Worm (Caenorhabditis elegans) whole organism, midembryonic: ENCODE measurements around the gene C15H7.3.

Source experiments
- T22C8.4 ChIP-seq: fragments of 200-800 bp; sonication (Bioruptor generic); IDR thresholded peaks from 2 replicates; pipeline ENCODE4 v1.3.6; 2022; ENCODE audit warnings: missing genetic modification characterization, missing compliant biosample characterization
- cog-1 ChIP-seq: sonication (generic microtip); optimal IDR thresholded peaks from 2 replicates; lab custom pipeline; 2016; ENCODE audit warnings: missing genetic modification characterization, missing compliant biosample characterization
- flt-1 ChIP-seq: fragments of 200-800 bp; sonication (Bioruptor generic); IDR thresholded peaks from 2 replicates; pipeline ENCODE4 v1.3.6; 2022; ENCODE audit warnings: missing genetic modification characterization, missing compliant biosample characterization
- klf-2 ChIP-seq: fragments of 200-800 bp; sonication (Bioruptor generic); conservative IDR thresholded peaks from 2 replicates; pipeline ENCODE4 v1.3.6; 2022; ENCODE audit warnings: missing genetic modification reagents, missing genetic modification characterization, missing compliant biosample characterization
- med-1 ChIP-seq: sonication (generic microtip); optimal IDR thresholded peaks from 2 replicates; lab custom pipeline; 2017; ENCODE audit warnings: missing genetic modification characterization, mild to moderate bottlenecking, missing compliant biosample characterization, antibody characterized with exemption, missing genetic modification reagents; ENCODE audit not compliant: insufficient read depth
- ref-1 ChIP-seq: fragments of 200-800 bp; sonication (Bioruptor generic); conservative IDR thresholded peaks from 2 replicates; pipeline ENCODE4 v1.3.6; 2022; ENCODE audit warnings: missing genetic modification reagents, missing genetic modification characterization, missing compliant biosample characterization
- tab-1 ChIP-seq: fragments of 200-800 bp; sonication (Bioruptor generic); IDR thresholded peaks from 2 replicates; pipeline ENCODE4 v1.3.6; 2022; ENCODE audit warnings: missing genetic modification characterization, missing compliant biosample characterization
- ztf-23 ChIP-seq: fragments of 200-800 bp; sonication (Bioruptor generic); IDR thresholded peaks from 2 replicates; pipeline ENCODE4 v1.3.6; 2022; ENCODE audit warnings: missing genetic modification reagents, missing genetic modification characterization, missing compliant biosample characterization
- ztf-29 ChIP-seq: fragments of 200-800 bp; sonication (Bioruptor generic); IDR thresholded peaks from 2 replicates; pipeline ENCODE4 v1.3.6; 2022; ENCODE audit warnings: missing genetic modification reagents, missing genetic modification characterization, missing compliant biosample characterization

Gene C15H7.3

DNA sequence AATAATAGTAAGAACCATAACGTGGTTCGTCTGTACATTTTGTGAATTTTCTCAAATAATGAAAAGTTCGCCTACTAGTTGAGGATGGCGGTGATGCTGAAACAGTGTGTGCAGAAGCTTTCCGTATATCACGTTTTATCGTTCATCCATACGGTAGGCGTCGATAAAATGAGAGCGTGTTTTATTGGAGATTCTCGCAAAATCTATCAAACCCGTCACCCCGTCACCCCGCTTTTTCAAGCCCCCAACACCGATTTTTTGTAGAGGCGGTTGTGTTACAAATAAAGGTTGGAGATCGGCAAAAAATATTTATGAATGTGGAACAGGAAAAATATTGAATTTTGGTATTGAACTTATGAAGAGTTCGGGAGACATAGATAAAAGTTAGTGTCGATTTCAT, 43.1 kb downstream of the C15H7.3 start, which contains the start of gene clec-161:
clec-161 (minus strand) TSS at position 101 of the 400 bp plus-strand sequence.
- TF ChIP-seq ref-1 (GFP tag; lab: Robert Waterston, UW) (no peak), med-1 (no peak), ztf-23 (GFP tag; lab: Robert Waterston, UW) (no peak), tab-1 (no peak), klf-2 (GFP tag; lab: Robert Waterston, UW) (no peak), cog-1 (no peak), ztf-29 (GFP tag; lab: Robert Waterston, UW) (no peak), flt-1 (GFP tag; lab: Robert Waterston, UW) (no peak), T22C8.4 (GFP tag; lab: Robert Waterston, UW) (no peak)

DNA sequence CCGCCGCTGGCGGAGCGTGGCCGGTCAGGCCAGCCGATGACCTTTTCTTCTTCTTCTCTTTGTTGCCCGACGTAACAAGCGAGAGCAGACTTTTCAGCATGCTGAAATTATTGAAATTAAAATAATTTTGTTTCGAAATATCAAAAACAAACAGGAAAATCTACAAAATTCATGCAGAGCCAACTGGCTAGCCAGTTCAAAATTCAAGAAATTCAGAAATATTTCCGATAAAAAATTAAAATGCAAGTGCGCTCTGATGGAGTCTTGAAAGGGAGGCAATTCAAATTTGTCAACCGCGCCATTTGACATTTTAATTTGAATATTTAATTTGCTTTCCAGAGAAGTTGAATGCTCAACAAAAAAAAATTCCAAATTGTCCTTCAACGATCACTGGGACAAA, 51.1 kb downstream of the C15H7.3 start, which contains the start of gene F58A4.2:
F58A4.2 (minus strand) TSS at position 101 of the 400 bp plus-strand sequence.
- TF ChIP-seq ztf-29 (GFP tag; lab: Robert Waterston, UW): no peak
